Fruit fly (Drosophila melanogaster) whole organism: ENCODE measurements around the gene CG31954.

ENCODE experiments used
- CG8478 ChIP-seq: fragments of >200 bp; optimal IDR thresholded peaks from 2 replicates; lab custom pipeline; 2018; ENCODE audit warnings: inconsistent platforms
- Dll ChIP-seq: fragments of >200 bp; optimal IDR thresholded peaks from 2 replicates; lab custom pipeline; 2017
- EcR ChIP-seq, 2 experiments: fragments of >200 bp; optimal IDR thresholded peaks; 2 replicates each; lab custom pipeline; 2017; ENCODE audit warnings: missing biosample characterization in 2 of 2, missing genetic modification characterization in 2 of 2, missing genetic modification reagents in 2 of 2
- pan ChIP-seq: fragments of >200 bp; optimal IDR thresholded peaks from 2 replicates; lab custom pipeline; 2017
- psq ChIP-seq: fragments of >200 bp; optimal IDR thresholded peaks from 2 replicates; lab custom pipeline; 2017
- usp ChIP-seq: fragments of >200 bp; optimal IDR thresholded peaks from 2 replicates; lab custom pipeline; 2017; ENCODE audit warnings: missing biosample characterization, missing genetic modification characterization, mixed read lengths

CG31954 gene

dm6 chr2L:3545033-3545666 is 35.2 kb upstream of the CG31954 start:
- TF ChIP-seq EcR (GFP tag; optimal IDR thresholded peaks at IDR 0.05; lab: Kevin White, UChicago) (no peak), psq (lab: Kevin White, UChicago) (no peak), usp (GFP tag; lab: Kevin White, UChicago) (no peak), Dll (lab: Kevin White, UChicago) (peak; percentile 100)

DNA sequence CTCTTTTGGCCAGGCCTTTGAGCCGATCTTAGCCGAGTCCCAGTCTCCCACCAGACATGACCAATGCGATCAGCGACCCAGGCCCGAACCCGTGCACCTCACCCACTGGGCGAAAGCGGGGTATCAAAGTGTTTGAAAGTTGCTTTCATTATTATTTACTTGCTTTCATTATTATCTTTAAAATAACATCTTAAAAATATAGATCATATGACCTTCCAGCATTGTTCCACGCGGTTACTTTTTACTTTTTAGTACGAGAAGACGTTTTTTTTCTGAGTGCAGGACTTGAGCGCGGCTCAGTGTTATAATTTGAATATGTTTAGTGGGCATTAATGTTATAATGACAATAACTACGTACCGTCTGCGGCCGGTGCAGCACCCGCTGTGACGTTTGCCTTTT is 33.2 kb upstream of the CG31954 start:
- TF ChIP-seq psq (lab: Kevin White, UChicago) (no peak), usp (GFP tag; lab: Kevin White, UChicago) (no peak), Dll (lab: Kevin White, UChicago) (no peak), pan (lab: Kevin White, UChicago) (no peak), EcR (GFP tag; optimal IDR thresholded peaks at IDR 0.05; lab: Kevin White, UChicago) (no peak), CG8478 (lab: Kevin White, UChicago) (no peak)

DNA sequence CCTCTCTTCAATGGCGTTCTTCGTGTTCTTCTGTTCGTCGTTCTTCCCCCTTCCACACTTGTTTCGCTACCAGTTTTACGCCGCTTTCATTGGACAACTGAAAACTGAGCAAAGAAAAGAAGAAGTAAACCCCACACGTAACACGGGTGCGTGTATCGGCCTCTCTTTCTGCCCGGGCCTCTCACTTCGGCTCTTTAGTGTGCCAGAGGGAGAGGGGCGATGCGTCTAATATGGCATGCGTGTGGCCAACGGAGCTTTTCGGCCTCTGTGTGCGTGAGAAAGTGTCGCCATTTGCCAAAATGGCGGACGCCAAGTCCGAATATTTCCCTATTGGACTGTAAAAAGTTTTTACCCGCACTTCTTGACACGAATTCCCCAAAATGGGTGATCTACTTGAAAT is 30.1 kb upstream of the CG31954 start:
- TF ChIP-seq EcR (GFP tag; optimal IDR thresholded peaks at IDR 0.05; lab: Kevin White, UChicago) (no peak), Dll (lab: Kevin White, UChicago) (no peak), CG8478 (lab: Kevin White, UChicago) (peak; percentile 61)

DNA sequence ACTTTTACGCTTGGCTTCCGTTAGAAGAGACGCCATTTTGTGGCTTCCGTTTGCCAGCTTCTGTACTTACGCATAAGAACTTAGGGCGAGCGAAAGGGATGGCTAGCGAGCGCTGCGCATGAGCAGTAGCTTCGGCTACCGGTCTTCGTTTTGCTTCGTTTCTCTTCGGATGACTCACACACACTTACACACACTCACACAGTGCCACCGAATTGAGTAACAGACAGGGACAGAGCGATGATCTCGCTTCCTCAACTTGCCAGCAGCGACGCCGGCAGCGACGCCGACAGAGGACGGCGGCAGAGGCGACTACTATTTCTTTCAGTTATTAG is 29.5 kb upstream of the CG31954 start:
- TF ChIP-seq psq (lab: Kevin White, UChicago) (no peak), usp (GFP tag; lab: Kevin White, UChicago) (no peak), Dll (lab: Kevin White, UChicago) (no peak), pan (lab: Kevin White, UChicago) (no peak), EcR (GFP tag; optimal IDR thresholded peaks at IDR 0.05; lab: Kevin White, UChicago) (no peak), CG8478 (lab: Kevin White, UChicago) (no peak)

DNA sequence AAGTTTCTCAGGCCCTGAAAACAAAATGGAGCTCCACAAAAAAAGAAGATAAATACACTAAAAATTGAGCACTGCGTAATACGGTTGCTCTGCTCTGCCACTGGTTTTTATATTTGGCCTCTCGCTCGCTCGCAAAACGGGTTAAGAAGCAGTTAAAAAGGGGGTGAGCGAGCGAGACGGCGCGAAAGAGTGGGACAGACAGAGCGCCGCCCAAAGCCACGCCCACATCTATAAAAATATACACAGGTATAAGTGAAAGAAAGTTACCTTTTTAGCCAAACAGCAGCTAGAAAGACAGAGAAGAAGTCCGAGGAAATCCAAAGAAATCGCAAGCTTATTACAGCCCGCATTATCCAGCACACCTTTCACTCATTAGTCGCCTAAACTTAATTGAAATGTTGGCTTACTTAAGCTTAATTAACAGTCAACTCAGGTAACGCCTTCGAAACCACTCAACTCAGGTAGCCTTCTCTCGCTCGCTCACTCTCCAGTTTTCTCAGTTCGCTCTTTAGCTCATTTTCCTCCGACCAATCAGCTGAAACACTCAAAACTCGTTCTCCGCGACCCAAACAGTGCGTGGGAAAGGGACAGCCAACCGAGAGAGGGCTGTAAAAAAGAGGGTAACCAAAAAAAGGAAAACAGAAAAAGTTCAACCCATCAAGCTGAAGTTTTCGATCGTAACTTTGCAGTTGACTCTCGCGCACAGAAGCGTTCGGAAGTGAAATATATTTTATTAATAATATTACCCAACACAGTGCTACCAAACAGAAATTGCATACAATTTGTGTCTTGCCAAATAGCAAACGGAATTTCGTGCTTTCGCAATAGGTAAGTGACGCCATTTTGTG is 28.9 kb upstream of the CG31954 start, which contains the start of gene drm:
drm (plus strand) TSS at position 684 of the 848 bp plus-strand sequence.
- TF ChIP-seq psq (lab: Kevin White, UChicago) (no peak), EcR (GFP tag; optimal IDR thresholded peaks at IDR 0.05; lab: Kevin White, UChicago) (no peak), Dll (lab: Kevin White, UChicago) (peak; percentile 64), CG8478 (lab: Kevin White, UChicago) (peak; percentile 62), pan (lab: Kevin White, UChicago) (no peak), usp (GFP tag; lab: Kevin White, UChicago) (no peak)

dm6 chr2L:3534227-3534842 is 24.4 kb upstream of the CG31954 start:
- TF ChIP-seq pan (lab: Kevin White, UChicago): no peak
- TF ChIP-seq CG8478 (lab: Kevin White, UChicago): no peak
- TF ChIP-seq psq (lab: Kevin White, UChicago): no peak
- TF ChIP-seq Dll (lab: Kevin White, UChicago): peak; percentile 74
- no peak for TF ChIP-seq EcR (GFP tag; optimal IDR thresholded peaks at IDR 0.05; lab: Kevin White, UChicago)
- no peak for TF ChIP-seq usp (GFP tag; lab: Kevin White, UChicago)

- TF ChIP-seq EcR (GFP tag; optimal IDR thresholded peaks at IDR 0.05; lab: Kevin White, UChicago): no peak
- TF ChIP-seq CG8478 (lab: Kevin White, UChicago): no peak
- no peak for TF ChIP-seq psq (lab: Kevin White, UChicago)
- no peak for TF ChIP-seq pan (lab: Kevin White, UChicago)
- TF ChIP-seq usp (GFP tag; lab: Kevin White, UChicago): no peak
- TF ChIP-seq Dll (lab: Kevin White, UChicago): no peak
These were observed 23.1 kb upstream of the CG31954 start for dm6 chr2L:3532973-3533525.

DNA sequence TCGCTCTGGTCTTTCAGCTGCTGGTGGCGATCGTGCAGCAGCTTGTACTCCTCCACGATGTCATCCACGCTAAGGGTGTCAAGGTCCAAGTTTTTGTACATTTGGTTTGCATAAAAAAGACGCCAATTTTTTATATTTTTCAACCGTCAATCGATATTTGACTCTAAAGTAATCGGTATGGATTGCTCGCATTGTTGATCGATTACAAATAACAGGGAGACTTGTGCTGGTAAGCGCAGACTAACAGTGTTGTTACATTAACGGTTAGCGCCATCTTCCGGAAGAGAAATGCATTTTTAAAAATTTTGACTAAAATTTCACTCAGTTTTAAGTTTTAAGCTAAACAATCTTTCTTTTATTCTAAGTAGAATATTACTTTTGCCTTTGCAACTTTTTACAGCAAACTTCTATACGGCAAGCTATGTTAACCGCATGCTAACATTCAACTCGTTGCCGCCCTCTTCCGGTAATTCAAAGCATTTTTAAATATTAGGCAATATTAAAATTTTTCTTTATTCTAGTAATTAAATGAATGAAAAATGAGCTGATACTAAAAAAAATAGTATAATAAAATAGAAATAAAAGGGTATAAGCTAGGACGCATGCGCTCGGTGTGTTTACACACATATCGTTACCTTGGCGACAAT is 20.4 kb upstream of the CG31954 start, which contains the start of the genes Spindly and IFT57:
Spindly (minus strand) TSS at position 132 of the 647 bp plus-strand sequence.
IFT57 (plus strand) TSS at position 604 of the 647 bp plus-strand sequence.
- no peak for TF ChIP-seq psq (lab: Kevin White, UChicago)
- TF ChIP-seq usp (GFP tag; lab: Kevin White, UChicago): no peak
- TF ChIP-seq Dll (lab: Kevin White, UChicago): no peak
- no peak for TF ChIP-seq EcR (GFP tag; optimal IDR thresholded peaks at IDR 0.05; lab: Kevin White, UChicago)
- TF ChIP-seq CG8478 (lab: Kevin White, UChicago): no peak
- no peak for TF ChIP-seq pan (lab: Kevin White, UChicago)

DNA sequence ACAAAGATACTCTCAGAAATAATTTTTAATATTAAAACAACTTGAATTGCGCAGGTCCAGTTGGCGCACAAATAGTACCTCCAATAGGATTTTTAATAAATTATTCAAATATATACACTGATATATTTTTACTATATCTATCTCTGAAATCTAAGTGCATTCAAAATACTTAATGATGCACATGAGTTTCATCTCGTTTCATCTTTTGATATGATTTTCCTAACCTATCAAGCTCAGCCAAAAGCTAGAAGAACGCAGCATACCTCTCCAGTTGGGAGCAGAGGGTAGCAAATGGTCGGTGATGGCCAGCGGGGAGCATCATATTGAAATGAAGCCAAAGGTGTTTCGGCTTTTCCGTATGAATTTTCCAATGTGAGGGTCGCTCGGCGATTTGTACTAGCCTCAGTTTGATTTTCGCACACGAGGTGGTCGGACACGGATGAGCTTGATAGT is 14.9 kb upstream of the CG31954 start, which contains the start of gene CG8852:
CG8852 (plus strand) TSS at position 403 of the 453 bp plus-strand sequence.
- no peak for TF ChIP-seq Dll (lab: Kevin White, UChicago)
- TF ChIP-seq EcR (GFP tag; optimal IDR thresholded peaks at IDR 0.05; lab: Kevin White, UChicago): no peak
- TF ChIP-seq pan (lab: Kevin White, UChicago): no peak
- no peak for TF ChIP-seq CG8478 (lab: Kevin White, UChicago)
- TF ChIP-seq psq (lab: Kevin White, UChicago): no peak
- no peak for TF ChIP-seq usp (GFP tag; lab: Kevin White, UChicago)

DNA sequence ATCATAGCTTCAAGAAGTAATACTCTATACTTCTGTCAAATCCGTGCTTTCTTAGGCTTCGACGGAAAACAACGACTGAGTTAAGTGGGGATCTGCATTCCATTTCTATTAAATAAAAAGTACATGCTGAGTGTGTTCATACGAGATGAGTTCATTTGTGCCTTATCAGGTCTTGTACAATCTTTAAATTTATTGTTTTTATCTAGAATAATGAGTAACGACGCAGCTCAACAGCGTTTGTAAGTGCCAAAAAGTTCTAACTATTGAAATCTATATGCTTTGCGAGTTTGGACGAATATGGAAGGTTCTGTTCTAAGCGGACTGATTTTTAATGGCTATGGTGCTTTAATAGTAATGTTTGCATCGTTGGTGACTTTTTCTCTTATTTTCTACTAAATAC is 14.1 kb upstream of the CG31954 start, which contains the start of gene Sr-CIV:
Sr-CIV (minus strand) TSS at position 101 of the 400 bp plus-strand sequence.
- TF ChIP-seq EcR (GFP tag; optimal IDR thresholded peaks at IDR 0.05; lab: Kevin White, UChicago): no peak
- TF ChIP-seq CG8478 (lab: Kevin White, UChicago): no peak
- TF ChIP-seq pan (lab: Kevin White, UChicago): no peak
- no peak for TF ChIP-seq Dll (lab: Kevin White, UChicago)
- TF ChIP-seq psq (lab: Kevin White, UChicago): no peak
- TF ChIP-seq usp (GFP tag; lab: Kevin White, UChicago): no peak
